Fruit fly (Drosophila melanogaster): ENCODE measurements around the gene TfIIFalpha.

The TfIIFalpha gene

DNA sequence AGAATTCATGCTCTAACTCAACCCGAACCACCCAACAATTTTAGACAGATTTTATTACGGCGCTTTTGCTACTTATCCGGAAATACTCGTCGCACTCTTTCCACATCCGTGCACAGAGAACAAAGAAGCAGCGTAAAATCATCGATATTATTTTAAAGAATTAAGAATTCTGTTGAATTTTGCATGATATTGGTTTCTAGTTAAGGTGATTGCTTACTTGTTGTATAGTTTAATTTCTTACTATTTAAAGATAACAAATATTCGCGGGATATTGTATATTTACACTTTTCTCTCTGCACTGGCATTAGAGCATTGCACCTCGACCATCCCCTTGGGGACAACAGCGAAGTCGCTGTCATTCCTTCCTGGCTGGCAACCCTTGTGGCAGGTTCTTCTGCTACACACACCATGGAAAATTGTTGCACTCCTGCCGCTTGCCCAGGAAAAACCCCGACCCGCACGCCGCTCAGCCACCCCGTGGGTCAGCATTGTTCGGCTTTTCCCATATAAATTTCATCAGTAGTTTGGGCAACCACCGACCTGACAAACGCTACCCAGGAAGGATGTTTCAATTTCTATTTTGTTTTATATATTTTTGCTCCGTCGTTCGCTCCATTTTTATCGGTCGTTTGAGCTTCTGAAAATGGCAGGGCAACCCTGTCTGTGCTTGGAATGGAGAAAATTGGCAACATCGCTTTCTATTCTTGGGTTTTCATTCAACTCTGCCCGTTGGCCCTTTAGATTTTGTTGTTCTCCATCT is 47.5 kb downstream of the TfIIFalpha start (continued):
- TF ChIP-seq her (GFP tag; optimal IDR thresholded peaks at IDR 0.05) = no peak
- TF ChIP-seq Chrac-16 (GFP tag; optimal IDR thresholded peaks at IDR 0.05) = peak; percentile 52
- TF ChIP-seq Sry-δ (GFP tag; optimal IDR thresholded peaks at IDR 0.05) = peak; percentile 23
- TF ChIP-seq Spps (tag; optimal IDR thresholded peaks at IDR 0.05) = peak; percentile 45
- TF ChIP-seq ttk (GFP tag; IDR thresholded peaks at IDR 0.05) = peak; percentile 59; the same call in 1 of the 2 replicates
- peak; percentile 61 for TF ChIP-seq CG30403 (GFP tag; optimal IDR thresholded peaks at IDR 0.05)
- no peak for TF ChIP-seq CG10274 (GFP tag; optimal IDR thresholded peaks at IDR 0.05)
- TF ChIP-seq Eip74EF (GFP tag; optimal IDR thresholded peaks at IDR 0.05) = peak in 1 of 2 experiments; percentile 64
- TF ChIP-seq CG8290 (GFP tag; optimal IDR thresholded peaks at IDR 0.05) = no peak
- TF ChIP-seq CG8290 (tag; optimal IDR thresholded peaks at IDR 0.05) = peak in 1 of 2 experiments; percentile 41
- TF ChIP-seq CG12219 (GFP tag; optimal IDR thresholded peaks at IDR 0.05) = no peak
- no peak for TF ChIP-seq CG7745 (tag; optimal IDR thresholded peaks at IDR 0.05)
- peak; percentile 46 for TF ChIP-seq BtbVII (GFP tag; optimal IDR thresholded peaks at IDR 0.05)
- no peak for TF ChIP-seq bowl (GFP tag; IDR thresholded peaks at IDR 0.05)
- no peak for TF ChIP-seq CG10431 (GFP tag; optimal IDR thresholded peaks at IDR 0.05)
- no peak for TF ChIP-seq CkIIα-i1 (GFP tag; IDR thresholded peaks at IDR 0.05)
- peak; percentile 47 for TF ChIP-seq CG17802 (tag; optimal IDR thresholded peaks at IDR 0.05)
- TF ChIP-seq H15 (GFP tag; IDR thresholded peaks at IDR 0.05) = peak; percentile 44; the same call in 1 of the 3 replicates
- TF ChIP-seq Dfd (GFP tag; optimal IDR thresholded peaks at IDR 0.05) = no peak
- no peak for TF ChIP-seq Sin3A (optimal IDR thresholded peaks at IDR 0.05)
- peak; percentile 54 for TF ChIP-seq jumu (GFP tag; optimal IDR thresholded peaks at IDR 0.05)
- TF ChIP-seq CG6654 (GFP tag; optimal IDR thresholded peaks at IDR 0.05) = no peak
- TF ChIP-seq CG11085 (GFP tag; IDR thresholded peaks at IDR 0.05) = no peak
- peak; percentile 64 for TF ChIP-seq Fer1 (GFP tag; optimal IDR thresholded peaks at IDR 0.05)
- TF ChIP-seq bigmax (GFP tag; optimal IDR thresholded peaks at IDR 0.05) = no peak
- TF ChIP-seq CG16863 (GFP tag; optimal IDR thresholded peaks at IDR 0.05) = peak; percentile 50
- TF ChIP-seq ems (GFP tag; optimal IDR thresholded peaks at IDR 0.05) = peak; percentile 34
- TF ChIP-seq CG31224 (GFP tag; IDR thresholded peaks at IDR 0.05) = peak; percentile 28; the same call in 1 of the 2 replicates
- TF ChIP-seq ftz-f1 (GFP tag; optimal IDR thresholded peaks at IDR 0.05) = no peak
- no peak for TF ChIP-seq Fer2 (tag; optimal IDR thresholded peaks at IDR 0.05)
- peak; percentile 50 for TF ChIP-seq org-1 (GFP tag; optimal IDR thresholded peaks at IDR 0.05)
- peak; percentile 81 for TF ChIP-seq CG18262 (tag; optimal IDR thresholded peaks at IDR 0.05)
- TF ChIP-seq CG10462 (GFP tag; optimal IDR thresholded peaks at IDR 0.05) = peak; percentile 37
- 0 out of 2 replicates have a peak, but pooled peaks have one; percentile 26 for TF ChIP-seq CG3847 (GFP tag; IDR thresholded peaks at IDR 0.05)
- no peak for TF ChIP-seq Oaz (GFP tag; IDR thresholded peaks at IDR 0.05)
- TF ChIP-seq CG9817 (tag; optimal IDR thresholded peaks at IDR 0.05) = no peak
- no peak for TF ChIP-seq zen (tag; optimal IDR thresholded peaks at IDR 0.05)
- TF ChIP-seq PHDP (tag; optimal IDR thresholded peaks at IDR 0.05) = peak; percentile 56
- TF ChIP-seq slbo (GFP tag; IDR thresholded peaks at IDR 0.05) = peak; percentile 59
- peak; percentile 17 for TF ChIP-seq CG7987 (GFP tag; optimal IDR thresholded peaks at IDR 0.05)
- TF ChIP-seq unc-4 (GFP tag; IDR thresholded peaks at IDR 0.05; ENCODE audit: partially characterized antibody) = no peak
- TF ChIP-seq Tbp (GFP tag; optimal IDR thresholded peaks at IDR 0.05) = no peak
- no peak for TF ChIP-seq toy (GFP tag; IDR thresholded peaks at IDR 0.05)
- TF ChIP-seq CG10366 (GFP tag; IDR thresholded peaks at IDR 0.05) = peak; percentile 58; the same call in 1 of the 2 replicates
- no peak for TF ChIP-seq CHES-1-like (GFP tag; optimal IDR thresholded peaks at IDR 0.05)
- no peak for TF ChIP-seq insv (GFP tag; optimal IDR thresholded peaks at IDR 0.05)
- peak; percentile 75 for TF ChIP-seq Blimp-1 (GFP tag; optimal IDR thresholded peaks at IDR 0.05)
- TF ChIP-seq NfI (GFP tag; optimal IDR thresholded peaks at IDR 0.05) = peak; percentile 62
- TF ChIP-seq grn (GFP tag; optimal IDR thresholded peaks at IDR 0.05) = no peak
- TF ChIP-seq CG33213 (GFP tag; optimal IDR thresholded peaks at IDR 0.05) = no peak

Data from whole organism, embryonic.